Worm (Caenorhabditis elegans) whole organism, young adult: ENCODE measurements around the gene alh-7.

Experiments
- B0019.2 ChIP-seq: fragments of 200-800 bp; sonication (Bioruptor generic); conservative IDR thresholded peaks from 2 replicates; pipeline ENCODE4 v1.3.6; 2022; ENCODE audit warnings: missing genetic modification reagents, missing genetic modification characterization, missing compliant biosample characterization
- Y95B8A.8 ChIP-seq: fragments of 200-800 bp; sonication (Bioruptor generic); IDR thresholded peaks from 2 replicates; pipeline ENCODE4 v1.3.6; 2022; ENCODE audit warnings: missing genetic modification reagents, missing genetic modification characterization, missing compliant biosample characterization
- ama-1 ChIP-seq, 3 experiments: fragments of 150-350 bp in 1 of 3; sonication (generic microtip) in 2 of 3; optimal IDR thresholded peaks; 2 replicates each; lab custom pipeline; 2014 to 2018; ENCODE audit warnings: missing biosample characterization in 2 of 3, missing genetic modification characterization in 2 of 3, missing genetic modification reagents in 2 of 3
- atf-7 ChIP-seq: sonication (generic microtip); optimal IDR thresholded peaks from 2 replicates; lab custom pipeline; 2017; ENCODE audit warnings: mild to moderate bottlenecking, missing genetic modification characterization, missing compliant biosample characterization
- dpl-1 ChIP-seq: fragments of 150-350 bp; optimal IDR thresholded peaks from 2 replicates; lab custom pipeline; 2014; ENCODE audit warnings: missing biosample characterization, missing genetic modification reagents, missing genetic modification characterization
- fkh-3 ChIP-seq: sonication (generic microtip); optimal IDR thresholded peaks from 2 replicates; lab custom pipeline; 2016; ENCODE audit warnings: mild to moderate bottlenecking, missing genetic modification characterization, missing compliant biosample characterization
- madf-8 ChIP-seq: fragments of 200-800 bp; sonication (Bioruptor generic); conservative IDR thresholded peaks from 2 replicates; pipeline ENCODE4 v1.3.6; 2022; ENCODE audit warnings: missing genetic modification reagents, missing genetic modification characterization, missing compliant biosample characterization
- nhr-90 ChIP-seq: sonication (generic microtip); optimal IDR thresholded peaks from 2 replicates; lab custom pipeline; 2016; ENCODE audit warnings: missing genotype, mild to moderate bottlenecking, missing genetic modification characterization, missing compliant biosample characterization
- snpc-1.1 ChIP-seq: sonication (generic microtip); optimal IDR thresholded peaks from 2 replicates; lab custom pipeline; 2017; ENCODE audit warnings: missing genetic modification characterization, mild to moderate bottlenecking, missing compliant biosample characterization, antibody characterized with exemption, moderate library complexity, missing genotype, missing genetic modification reagents; ENCODE audit not compliant: insufficient read depth
- tbp1 ChIP-seq: fragments of 200-800 bp; sonication (Bioruptor generic); optimal IDR thresholded peaks from 2 replicates; lab custom pipeline; 2018; ENCODE audit warnings: mild to moderate bottlenecking, missing genetic modification characterization, missing compliant biosample characterization
- ztf-3 ChIP-seq: fragments of 200-800 bp; sonication (Bioruptor generic); optimal IDR thresholded peaks from 2 replicates; lab custom pipeline; 2018; ENCODE audit warnings: mild to moderate bottlenecking, missing genetic modification characterization, missing compliant biosample characterization

DNA sequence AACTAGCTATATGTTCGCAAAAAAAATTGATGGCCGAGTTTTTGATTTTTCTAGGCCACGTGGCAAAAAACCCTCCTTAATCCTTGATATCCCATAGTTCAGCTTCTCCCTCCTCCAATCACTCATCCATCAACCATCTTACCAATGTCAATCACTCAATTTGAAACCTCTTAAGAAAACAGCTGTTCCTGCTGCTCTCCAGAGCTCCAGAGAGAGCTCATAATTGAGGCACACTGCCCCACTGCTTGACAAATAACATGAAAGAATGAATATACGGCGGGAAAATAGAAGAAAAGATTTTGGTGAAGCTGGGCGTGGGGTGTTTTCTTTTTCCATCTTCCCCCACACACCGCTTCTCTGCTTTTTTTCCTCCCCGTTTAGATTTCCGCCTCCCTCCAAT, 9.0 kb upstream of the alh-7 start:
- TF ChIP-seq ztf-3 (GFP tag; lab: Kevin White, UChicago) (no peak), nhr-90 (tag; lab: Kevin White, UChicago) (no peak), fkh-3 (tag; lab: Kevin White, UChicago) (no peak), dpl-1 (GFP tag; lab: Kevin White, UChicago) (no peak), madf-8 (GFP tag; lab: Robert Waterston, UW) (no peak), ama-1 (optimal IDR thresholded peaks at IDR 0.05; lab: Kevin White, UChicago) (no peak), ama-1 (GFP tag; optimal IDR thresholded peaks at IDR 0.05; lab: Kevin White, UChicago) (no peak), snpc-1.1 (no peak), B0019.2 (GFP tag; lab: Robert Waterston, UW) (no peak), atf-7 (tag; lab: Kevin White, UChicago) (no peak), tbp1 (GFP tag; lab: Kevin White, UChicago) (no peak), Y95B8A.8 (GFP tag; lab: Robert Waterston, UW) (no peak)
